2 worm cellular contexts compared by ENCODE assay signal in the genomic region with DNA sequence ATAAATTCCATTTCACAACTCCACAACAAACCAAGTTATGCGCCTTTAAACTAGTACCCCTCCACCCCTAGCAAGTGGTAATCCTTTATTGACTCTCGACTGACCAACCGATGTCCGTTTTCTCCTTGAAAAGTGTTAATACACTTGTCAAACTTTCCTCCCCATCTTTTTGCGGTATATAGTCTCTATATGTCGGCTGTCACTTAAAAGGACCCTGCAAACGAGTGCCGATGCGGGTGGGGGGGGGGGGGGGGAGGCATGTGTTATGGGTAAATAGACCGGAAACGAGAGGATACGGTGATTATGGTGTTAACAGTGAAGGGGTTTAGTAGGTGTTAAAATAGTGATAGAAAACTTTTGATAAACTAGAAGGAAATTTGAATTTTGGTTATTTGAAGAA.
TF ChIP-seq lines count a peak whose summit lies in the region.

No protein-coding gene starts in this region.

TF ChIP-seq in whole organism, L4 larva, 104 proteins besides CTCF, POLR2A, EP300 and RAD21:
- TF ChIP-seq lir-3 (tag; optimal IDR thresholded peaks at IDR 0.05; lab: Kevin White, UChicago) (no peak), egl-27 (tag; optimal IDR thresholded peaks at IDR 0.05; lab: Kevin White, UChicago) (no peak), hif-1 (tag; optimal IDR thresholded peaks at IDR 0.05; lab: Kevin White, UChicago) (no peak), ztf-7 (tag; optimal IDR thresholded peaks at IDR 0.05; lab: Kevin White, UChicago) (no peak), aha-1 (tag; lab: Kevin White, UChicago) (peak; percentile 86), unc-130 (GFP tag; optimal IDR thresholded peaks at IDR 0.05; lab: Kevin White, UChicago) (no peak)

TF ChIP-seq in whole organism, late embryonic, 69 proteins besides CTCF, POLR2A, EP300 and RAD21:
- TF ChIP-seq ceh-30 (tag; optimal IDR thresholded peaks at IDR 0.05; lab: Kevin White, UChicago): no peak
- TF ChIP-seq pha-2 (tag; optimal IDR thresholded peaks at IDR 0.05; lab: Kevin White, UChicago): peak; percentile 81
